Fruit fly (Drosophila melanogaster): ENCODE results near the gene CG42553.

DNA sequence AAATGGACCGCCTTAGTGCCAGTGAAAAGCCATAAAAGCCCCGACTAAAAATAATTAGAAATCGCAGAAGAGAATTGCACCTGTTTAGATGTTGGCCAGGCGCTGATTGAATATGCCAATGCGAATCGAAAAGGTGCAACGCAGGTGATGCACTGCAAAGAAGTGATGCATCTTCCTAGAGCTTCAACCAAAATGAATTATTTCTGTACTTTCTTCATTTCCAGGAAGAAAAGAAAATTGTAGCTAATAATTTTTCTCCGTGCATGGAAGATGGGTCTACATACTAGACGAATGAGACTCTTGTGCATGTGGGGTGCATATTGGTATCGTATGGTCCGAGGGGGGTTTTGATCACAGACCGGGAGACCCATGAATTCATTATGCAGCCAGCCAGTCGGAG is 44.9 kb upstream of the CG42553 start:
- TF ChIP-seq CTCF (optimal IDR thresholded peaks at IDR 0.05): no peak
- TF ChIP-seq CG8478 (optimal IDR thresholded peaks at IDR 0.05): no peak
